Worm (Caenorhabditis elegans) whole organism, dauer: ENCODE measurements around the gene F49E8.6.

Source experiments
- unc-62 ChIP-seq: sonication (generic microtip); optimal IDR thresholded peaks from 2 replicates; lab custom pipeline; 2017; ENCODE audit warnings: missing biosample characterization, missing genetic modification reagents, missing genetic modification characterization

F49E8.6 gene

ce11 chrIV:7510829-7511228 lies 43.6 kb downstream of the F49E8.6 start:
- TF ChIP-seq unc-62 (GFP tag; lab: Kevin White, UChicago): no peak

DNA sequence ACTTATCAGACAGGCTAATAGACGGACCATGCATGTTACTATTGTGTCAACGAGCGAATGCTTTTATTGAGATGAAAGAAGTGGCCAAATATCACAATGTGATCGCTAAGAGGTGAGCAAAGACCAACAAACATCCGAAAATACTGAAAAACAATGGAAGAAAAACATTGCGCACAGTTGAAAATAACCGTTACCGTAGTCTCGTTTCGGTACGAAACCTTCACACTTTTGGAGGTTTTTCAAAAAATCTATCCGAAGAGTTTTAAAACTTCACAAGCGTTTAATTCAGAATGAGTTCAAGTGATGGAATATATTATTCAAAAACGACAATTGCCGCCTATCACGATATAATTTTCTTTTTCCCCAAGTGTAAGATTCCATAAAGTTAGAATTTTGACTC lies 45.6 kb downstream of the F49E8.6 start:
- no peak for TF ChIP-seq unc-62 (GFP tag; lab: Kevin White, UChicago)

- no peak for TF ChIP-seq unc-62 (GFP tag; lab: Kevin White, UChicago)
Observed at ce11 chrIV:7507841-7508509, 46.5 kb downstream of the F49E8.6 start, which contains the start of the genes vdac-1 and R05G6.5. TSS of gene vdac-1 (minus strand) at chrIV:7507891. TSS of gene R05G6.5 (plus strand) at chrIV:7508367.

ce11 chrIV:7507305-7507704 lies 47.2 kb downstream of the F49E8.6 start:
- TF ChIP-seq unc-62 (GFP tag; lab: Kevin White, UChicago): no peak

DNA sequence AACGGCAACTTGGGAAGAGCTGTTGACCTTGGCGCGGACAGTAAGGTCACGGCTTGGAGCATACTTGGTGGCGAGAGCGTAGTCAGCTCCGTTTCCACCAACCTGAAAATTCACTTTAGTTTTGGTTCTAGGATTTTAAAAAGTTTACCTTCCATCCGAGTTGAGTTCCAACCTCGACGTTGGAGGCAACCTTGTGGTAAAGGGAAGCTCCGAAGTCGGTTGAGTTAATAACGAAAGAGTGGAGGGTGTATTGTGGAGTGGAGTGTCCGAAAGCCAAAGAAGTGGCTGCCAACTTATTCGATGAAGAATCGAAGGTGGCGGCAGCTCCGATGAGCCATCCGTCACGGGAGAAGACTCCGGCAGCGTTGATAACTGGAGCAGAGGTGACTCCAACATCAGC lies 47.8 kb downstream of the F49E8.6 start:
- TF ChIP-seq unc-62 (GFP tag; lab: Kevin White, UChicago): no peak

DNA sequence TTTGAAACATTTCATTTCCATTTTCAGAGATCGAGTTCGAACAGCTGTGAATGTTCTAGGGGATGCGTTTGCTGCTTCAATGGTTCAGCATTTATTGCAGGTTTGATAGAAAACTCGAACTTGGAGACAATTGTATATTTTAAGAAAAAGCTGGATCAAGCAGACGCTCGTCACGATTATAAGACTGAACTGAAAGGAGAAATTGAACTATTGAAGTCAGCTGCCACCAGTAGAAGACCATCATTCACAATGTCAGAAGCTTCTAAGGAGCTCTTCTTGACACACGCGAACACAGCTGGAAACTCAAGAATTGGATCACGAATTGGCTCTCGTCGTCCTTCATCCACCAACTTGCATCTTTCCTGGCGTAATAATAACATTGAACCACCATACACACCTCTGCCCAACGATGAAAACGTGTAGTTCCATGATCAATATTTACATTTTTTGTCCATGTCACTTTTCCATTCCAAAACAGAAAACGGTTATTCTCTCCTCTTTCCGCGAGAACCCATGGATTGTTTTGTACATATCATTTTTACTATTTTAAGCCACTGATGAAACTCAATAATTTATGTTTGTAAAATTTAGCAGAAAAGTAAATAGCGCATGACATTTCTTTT lies 48.5 kb downstream of the F49E8.6 start:
- TF ChIP-seq unc-62 (GFP tag; lab: Kevin White, UChicago): no peak

ce11 chrIV:7503322-7503721 lies 51.1 kb downstream of the F49E8.6 start, which contains the start of gene glt-6:
TSS of gene glt-6 (plus strand) at chrIV:7503622.
- no peak for TF ChIP-seq unc-62 (GFP tag; lab: Kevin White, UChicago)
